Worm (Caenorhabditis elegans): ENCODE measurements around the gene W03C9.8.

The W03C9.8 gene

DNA sequence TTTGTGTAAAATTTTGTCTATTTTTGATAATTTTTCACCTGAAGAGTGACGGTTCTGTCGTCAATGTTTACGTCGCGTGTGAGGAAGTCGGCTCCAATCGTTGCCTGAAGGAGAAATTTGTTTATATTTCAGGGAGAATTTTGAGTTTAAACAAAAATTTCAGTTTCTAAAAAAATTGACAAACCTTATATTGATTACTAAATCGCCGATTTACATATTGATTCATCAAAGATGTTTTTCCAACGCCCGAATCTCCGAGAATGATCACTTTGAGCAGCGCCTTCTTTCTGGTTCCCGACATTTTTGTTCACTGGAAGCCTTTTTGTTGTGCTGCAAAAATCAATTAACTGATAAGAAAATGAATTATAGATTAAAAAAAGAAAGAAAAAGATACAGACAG is 18.0 kb downstream of the W03C9.8 start, which contains the start of gene rab-7 (continued):
- TF ChIP-seq unc-39 (tag; optimal IDR thresholded peaks at IDR 0.05) = no peak
- TF ChIP-seq D1046.2 (GFP tag; IDR thresholded peaks at IDR 0.05) = 0 out of 2 replicates have a peak, but pooled peaks have one; percentile 6
- TF ChIP-seq R02D3.7 (tag; optimal IDR thresholded peaks at IDR 0.05) = no peak
- no peak for TF ChIP-seq nhr-111 (GFP tag; optimal IDR thresholded peaks at IDR 0.05)

DNA sequence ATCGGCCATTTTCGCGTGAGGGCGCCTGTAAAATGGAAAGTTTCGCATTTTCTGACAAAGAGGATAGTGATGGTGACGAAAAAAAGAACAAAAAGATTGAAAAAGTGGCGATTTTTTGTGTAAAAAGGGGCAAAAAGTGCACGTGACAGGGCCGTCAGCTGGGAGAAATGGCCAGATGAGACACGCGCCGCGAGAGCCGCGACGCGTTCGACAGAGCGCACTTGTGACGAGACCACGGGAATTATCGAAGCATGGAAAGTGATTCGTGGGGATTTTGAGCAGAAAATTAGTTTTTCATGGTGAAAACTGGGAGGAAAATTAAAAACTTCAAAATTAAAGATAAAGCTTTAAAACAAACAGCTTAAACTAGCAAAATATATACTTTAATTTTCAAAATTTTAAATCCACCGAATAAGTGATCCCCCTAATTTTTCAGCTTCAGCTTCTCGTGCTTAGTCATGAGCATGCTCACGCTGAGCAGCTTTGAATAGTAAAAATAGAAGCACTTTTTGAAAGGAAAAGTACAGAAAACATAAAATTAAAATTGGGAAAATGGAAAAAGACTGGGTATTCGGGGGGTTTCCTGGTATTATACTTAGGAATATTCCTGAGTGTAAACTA is 19.1 kb downstream of the W03C9.8 start, which contains the start of gene W03C9.5:
Gene W03C9.5, minus strand, starts transcription at position 38 of the 621 bp plus-strand sequence.
- TF ChIP-seq unc-62 (GFP tag; optimal IDR thresholded peaks at IDR 0.05 in 1 of 2) (peak in 1 of 2 experiments; percentile 78), unc-62 (tag; optimal IDR thresholded peaks at IDR 0.05) (no peak), D1046.2 (GFP tag; IDR thresholded peaks at IDR 0.05) (peak; percentile 83; the same call in 1 of the 2 replicates), php-3 (GFP tag; IDR thresholded peaks at IDR 0.05) (0 out of 2 replicates have a peak, but pooled peaks have one; percentile 15), nhr-77 (tag; optimal IDR thresholded peaks at IDR 0.05) (peak; percentile 97), zfp-2 (tag; optimal IDR thresholded peaks at IDR 0.05) (peak; percentile 82), pha-4 (GFP tag; IDR thresholded peaks at IDR 0.05) (peak; percentile 56; the same call in 1 of the 2 replicates), pha-4 (tag; optimal IDR thresholded peaks at IDR 0.05) (no peak), nhr-48 (tag; optimal IDR thresholded peaks at IDR 0.05) (peak; percentile 61), saeg-2 (GFP tag; IDR thresholded peaks at IDR 0.05) (no peak), jun-1 (tag; optimal IDR thresholded peaks at IDR 0.05) (peak; percentile 84), lin-15B (tag; optimal IDR thresholded peaks at IDR 0.05) (peak; percentile 81), T26A8.4 (GFP tag; IDR thresholded peaks at IDR 0.05) (peak; percentile 62), mep-1 (tag; optimal IDR thresholded peaks at IDR 0.05) (peak; percentile 97), nhr-76 (tag; optimal IDR thresholded peaks at IDR 0.05) (peak; percentile 32), Y48G9A.11 (GFP tag; IDR thresholded peaks at IDR 0.05) (peak; percentile 85), spr-3 (GFP tag; optimal IDR thresholded peaks at IDR 0.05) (peak; percentile 34), madf-5 (GFP tag; IDR thresholded peaks at IDR 0.05) (peak in 1 of 2 experiments; percentile 67; a peak in 2 of 4 replicates), Y105C5A.15 (GFP tag; IDR thresholded peaks at IDR 0.05) (no peak), zip-11 (GFP tag; IDR thresholded peaks at IDR 0.05) (no peak), nhr-6 (tag; optimal IDR thresholded peaks at IDR 0.05) (peak; percentile 95), dve-1 (tag; optimal IDR thresholded peaks at IDR 0.05; ENCODE audit: insufficient read depth) (peak; percentile 97), F26F4.8 (GFP tag; conservative IDR thresholded peaks at IDR 0.05) (no peak), nhr-11 (tag; optimal IDR thresholded peaks at IDR 0.05) (peak; percentile 96), dmd-8 (GFP tag; IDR thresholded peaks at IDR 0.05) (no peak), nhr-42 (GFP tag; IDR thresholded peaks at IDR 0.05) (peak; percentile 85; the same call in 1 of the 2 replicates), hmg-1.1 (GFP tag; IDR thresholded peaks at IDR 0.05) (peak; percentile 89), mes-2 (tag; optimal IDR thresholded peaks at IDR 0.05; ENCODE audit: poor library complexity, severe bottlenecking) (peak; percentile 97), daf-8 (GFP tag; IDR thresholded peaks at IDR 0.05) (no peak), vab-7 (GFP tag; IDR thresholded peaks at IDR 0.05) (peak; percentile 93), nhr-28 (tag; optimal IDR thresholded peaks at IDR 0.05) (peak; percentile 91), F49E8.2 (tag; optimal IDR thresholded peaks at IDR 0.05; ENCODE audit: borderline replicate concordance) (no peak), madf-9 (GFP tag; conservative IDR thresholded peaks at IDR 0.05) (peak; percentile 92), ceh-28 (tag; optimal IDR thresholded peaks at IDR 0.05) (no peak), spr-1 (tag; optimal IDR thresholded peaks at IDR 0.05) (peak; percentile 83), lsy-2 (tag; optimal IDR thresholded peaks at IDR 0.05) (peak; percentile 84 to 94), pqm-1 (tag; optimal IDR thresholded peaks at IDR 0.05) (no peak), dpl-1 (GFP tag; optimal IDR thresholded peaks at IDR 0.05) (peak; percentile 76), attf-4 (tag; optimal IDR thresholded peaks at IDR 0.05) (no peak), rbr-2 (tag; optimal IDR thresholded peaks at IDR 0.05) (peak; percentile 91), ZK337.2 (GFP tag; IDR thresholded peaks at IDR 0.05) (peak; percentile 64; the same call in 1 of the 2 replicates), ztf-7 (tag; optimal IDR thresholded peaks at IDR 0.05) (no peak), tag-97 (GFP tag; IDR thresholded peaks at IDR 0.05) (no peak), arid-1 (GFP tag; conservative IDR thresholded peaks at IDR 0.05) (peak; percentile 77), dmd-9 (GFP tag; IDR thresholded peaks at IDR 0.05) (peak; percentile 93), nhr-41 (GFP tag; IDR thresholded peaks at IDR 0.05) (peak; percentile 56; the same call in 1 of the 2 replicates)
